Worm (Caenorhabditis elegans): ENCODE data around the gene mrps-25.

mrps-25 gene

ce11 chrIV:1093870-1094564 is 37.3 kb downstream of the mrps-25 start, which contains the start of the genes cct-8 and Y55F3AR.2 (continued):
- TF ChIP-seq ceh-31 (tag; optimal IDR thresholded peaks at IDR 0.05) = peak; percentile 76
- TF ChIP-seq ceh-2 (tag; optimal IDR thresholded peaks at IDR 0.05) = no peak
- no peak for TF ChIP-seq ama-1 (optimal IDR thresholded peaks at IDR 0.05)
- peak; percentile 80 for TF ChIP-seq ceh-18 (tag; optimal IDR thresholded peaks at IDR 0.05)
- peak; percentile 44 for TF ChIP-seq T23F11.4 (GFP tag; optimal IDR thresholded peaks at IDR 0.05)
- no peak for TF ChIP-seq nhr-11 (tag; optimal IDR thresholded peaks at IDR 0.05)
- peak; percentile 83 for TF ChIP-seq ceh-14 (tag; optimal IDR thresholded peaks at IDR 0.05)
- no peak for TF ChIP-seq fkh-10 (GFP tag; optimal IDR thresholded peaks at IDR 0.05)
- no peak for TF ChIP-seq hlh-13 (GFP tag; optimal IDR thresholded peaks at IDR 0.05)
- no peak for TF ChIP-seq ceh-24 (tag; optimal IDR thresholded peaks at IDR 0.05)
- TF ChIP-seq Y22D7AL.16 (tag; optimal IDR thresholded peaks at IDR 0.05) = no peak
- peak; percentile 81 for TF ChIP-seq tbx-2 (tag; optimal IDR thresholded peaks at IDR 0.05)
- TF ChIP-seq unc-42 (tag; optimal IDR thresholded peaks at IDR 0.05) = peak; percentile 80
- TF ChIP-seq lin-11 (tag; optimal IDR thresholded peaks at IDR 0.05) = peak; percentile 42
- no peak for TF ChIP-seq hlh-15 (tag; optimal IDR thresholded peaks at IDR 0.05)
- TF ChIP-seq elt-4 (tag; optimal IDR thresholded peaks at IDR 0.05) = no peak
- no peak for TF ChIP-seq hlh-6 (tag; optimal IDR thresholded peaks at IDR 0.05)
- peak; percentile 51; the same call in 1 of the 2 replicates for TF ChIP-seq unc-3 (GFP tag; conservative IDR thresholded peaks at IDR 0.05)
- TF ChIP-seq unc-3 (tag; optimal IDR thresholded peaks at IDR 0.05) = peak; percentile 53
- no peak for TF ChIP-seq tbx-7 (tag; optimal IDR thresholded peaks at IDR 0.05)
- peak; percentile 72 for TF ChIP-seq ceh-34 (tag; optimal IDR thresholded peaks at IDR 0.05)
- TF ChIP-seq C08G9.2 (tag; optimal IDR thresholded peaks at IDR 0.05) = peak; percentile 63
- no peak for TF ChIP-seq mec-3 (tag; optimal IDR thresholded peaks at IDR 0.05; ENCODE audit: borderline replicate concordance)
- TF ChIP-seq sox-2 (GFP tag; IDR thresholded peaks at IDR 0.05) = peak; percentile 75
- peak; percentile 60 for TF ChIP-seq pat-9 (tag; optimal IDR thresholded peaks at IDR 0.05)
- peak; percentile 45 for TF ChIP-seq gmeb-2 (tag; optimal IDR thresholded peaks at IDR 0.05)
- no peak for TF ChIP-seq pag-3 (tag; optimal IDR thresholded peaks at IDR 0.05; ENCODE audit: borderline replicate concordance)
- TF ChIP-seq fax-1 (tag; optimal IDR thresholded peaks at IDR 0.05) = no peak
- peak; percentile 64 for TF ChIP-seq ets-4 (tag; optimal IDR thresholded peaks at IDR 0.05)
- no peak for TF ChIP-seq K02D7.2 (tag; optimal IDR thresholded peaks at IDR 0.05)
- TF ChIP-seq che-1 (tag; optimal IDR thresholded peaks at IDR 0.05) = peak; percentile 40
- peak; percentile 51 for TF ChIP-seq ceh-19 (GFP tag; optimal IDR thresholded peaks at IDR 0.05)

ce11 chrIV:1096154-1096553 is 39.5 kb downstream of the mrps-25 start:
- TF ChIP-seq Y22D7AL.16 (tag; optimal IDR thresholded peaks at IDR 0.05) (no peak), ceh-31 (tag; optimal IDR thresholded peaks at IDR 0.05) (no peak), ceh-22 (tag; optimal IDR thresholded peaks at IDR 0.05) (no peak), pax-1 (tag; optimal IDR thresholded peaks at IDR 0.05) (no peak), nfya-1 (tag; optimal IDR thresholded peaks at IDR 0.05) (no peak)

- TF ChIP-seq pha-2 (tag; optimal IDR thresholded peaks at IDR 0.05) (no peak), ama-1 (optimal IDR thresholded peaks at IDR 0.05) (no peak)
Observed at ce11 chrIV:1097153-1097552, 40.5 kb downstream of the mrps-25 start, which contains the start of gene cox-18. cox-18 (plus strand) TSS chrIV:1097453.

- no peak for TF ChIP-seq ceh-18 (tag; optimal IDR thresholded peaks at IDR 0.05)
- TF ChIP-seq fkh-6 (tag; optimal IDR thresholded peaks at IDR 0.05) = no peak
- no peak for TF ChIP-seq syd-9 (tag; optimal IDR thresholded peaks at IDR 0.05)
- no peak for TF ChIP-seq elt-4 (tag; optimal IDR thresholded peaks at IDR 0.05)
- TF ChIP-seq hlh-30 (tag; optimal IDR thresholded peaks at IDR 0.05; ENCODE audit: insufficient read depth) = no peak
Observed at ce11 chrIV:1104518-1104917, 47.8 kb downstream of the mrps-25 start, which contains the start of the genes C44B12.9 and C44B12.3. C44B12.9 (minus strand) TSS chrIV:1104618. C44B12.3 (plus strand) TSS chrIV:1104766.
